Fruit fly (Drosophila melanogaster): Measurements from ENCODE around the gene CG9101.

Gene CG9101

dm6 chrX:15216048-15216447 lies 13.6 kb downstream of the CG9101 start:
- no peak for TF ChIP-seq bab1 (GFP tag; optimal IDR thresholded peaks at IDR 0.05)
- TF ChIP-seq CG11617 (GFP tag; optimal IDR thresholded peaks at IDR 0.05) = no peak
- no peak for TF ChIP-seq tj (GFP tag; optimal IDR thresholded peaks at IDR 0.05)
- no peak for TF ChIP-seq toe (GFP tag; optimal IDR thresholded peaks at IDR 0.05)
- TF ChIP-seq Mnt (GFP tag; optimal IDR thresholded peaks at IDR 0.05) = no peak
- TF ChIP-seq pad (GFP tag; optimal IDR thresholded peaks at IDR 0.05) = no peak
- TF ChIP-seq ovo (GFP tag; optimal IDR thresholded peaks at IDR 0.05) = no peak
- no peak for TF ChIP-seq CG1620 (GFP tag; optimal IDR thresholded peaks at IDR 0.05)
- TF ChIP-seq CG5204 (GFP tag; optimal IDR thresholded peaks at IDR 0.05) = no peak
- no peak for TF ChIP-seq CG12768 (GFP tag; optimal IDR thresholded peaks at IDR 0.05)
- no peak for TF ChIP-seq CG14711 (tag; optimal IDR thresholded peaks at IDR 0.05)
- TF ChIP-seq Crg-1 (GFP tag; optimal IDR thresholded peaks at IDR 0.05) = no peak
- no peak for TF ChIP-seq cnc (optimal IDR thresholded peaks at IDR 0.05)
- no peak for TF ChIP-seq kay (GFP tag; ENCODE audit: borderline replicate concordance)
- no peak for TF ChIP-seq Clk (GFP tag; optimal IDR thresholded peaks at IDR 0.05)

DNA sequence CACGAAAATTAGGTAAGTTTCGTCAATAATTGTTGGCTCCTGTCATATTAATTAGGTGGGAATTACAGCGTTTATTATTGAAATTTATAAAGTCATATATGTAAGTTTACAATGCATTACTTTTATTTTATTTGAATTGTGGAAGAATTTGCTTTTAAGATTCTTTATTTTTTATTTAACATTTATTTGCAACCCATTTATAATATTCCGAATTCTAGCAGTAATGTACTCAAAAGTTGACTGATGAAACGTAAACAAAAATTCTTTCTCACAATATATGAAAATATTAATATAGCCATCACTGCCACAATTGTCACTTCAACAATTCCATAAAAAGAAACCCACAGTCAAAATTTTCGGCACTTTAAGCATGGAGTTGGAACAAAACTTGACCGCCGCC lies 19.6 kb downstream of the CG9101 start, which contains the start of gene CG5662:
TSS of gene CG5662 (plus strand) at position 301 of the 400 bp plus-strand sequence.
- TF ChIP-seq Hr96 (GFP tag; optimal IDR thresholded peaks at IDR 0.05) (no peak), CG7045 (GFP tag; optimal IDR thresholded peaks at IDR 0.05) (no peak), ovo (GFP tag; optimal IDR thresholded peaks at IDR 0.05) (no peak)

DNA sequence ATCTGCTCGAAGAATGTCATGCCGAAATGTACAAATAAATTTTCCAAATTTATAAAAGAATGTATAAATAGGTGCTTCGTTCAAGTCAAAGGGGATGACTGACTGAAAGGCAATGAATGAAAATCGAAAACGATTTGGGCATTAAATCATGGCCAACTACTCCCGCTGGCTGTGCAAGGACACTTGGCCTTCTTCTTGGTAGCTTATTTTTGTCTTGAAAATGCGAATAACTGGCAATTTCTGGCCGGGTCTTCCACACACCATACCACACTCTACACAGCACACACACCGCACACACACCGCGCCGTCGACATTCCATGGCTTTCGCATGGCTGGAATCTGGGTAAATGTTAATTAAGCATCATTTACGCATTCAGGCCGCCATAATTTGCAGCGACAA lies 23.1 kb downstream of the CG9101 start, which contains the start of gene CG32588:
TSS of gene CG32588 (minus strand) at position 101 of the 400 bp plus-strand sequence.
- TF ChIP-seq CG11617 (GFP tag; optimal IDR thresholded peaks at IDR 0.05) = no peak
- TF ChIP-seq CG5204 (GFP tag; optimal IDR thresholded peaks at IDR 0.05) = no peak
- no peak for TF ChIP-seq Crg-1 (GFP tag; optimal IDR thresholded peaks at IDR 0.05)
- TF ChIP-seq tj (GFP tag; optimal IDR thresholded peaks at IDR 0.05) = no peak
- TF ChIP-seq CG7101 (tag; optimal IDR thresholded peaks at IDR 0.05) = no peak
- no peak for TF ChIP-seq Hr96 (GFP tag; optimal IDR thresholded peaks at IDR 0.05)
- no peak for TF ChIP-seq bab1 (GFP tag; optimal IDR thresholded peaks at IDR 0.05)
- TF ChIP-seq CG1620 (GFP tag; optimal IDR thresholded peaks at IDR 0.05) = no peak

- TF ChIP-seq tj (GFP tag; optimal IDR thresholded peaks at IDR 0.05) (no peak), Crg-1 (GFP tag; optimal IDR thresholded peaks at IDR 0.05) (no peak), bab1 (GFP tag; optimal IDR thresholded peaks at IDR 0.05) (no peak), CG7101 (tag; optimal IDR thresholded peaks at IDR 0.05) (no peak), toe (GFP tag; optimal IDR thresholded peaks at IDR 0.05) (no peak), Mnt (GFP tag; optimal IDR thresholded peaks at IDR 0.05) (no peak), CG33017 (tag; optimal IDR thresholded peaks at IDR 0.05) (no peak), CG14711 (tag; optimal IDR thresholded peaks at IDR 0.05) (no peak), CG7045 (GFP tag; optimal IDR thresholded peaks at IDR 0.05) (no peak), kay (GFP tag; ENCODE audit: borderline replicate concordance) (no peak), ovo (GFP tag; optimal IDR thresholded peaks at IDR 0.05) (no peak)
Measured at dm6 chrX:15203634-15204033, 26.0 kb downstream of the CG9101 start.

DNA sequence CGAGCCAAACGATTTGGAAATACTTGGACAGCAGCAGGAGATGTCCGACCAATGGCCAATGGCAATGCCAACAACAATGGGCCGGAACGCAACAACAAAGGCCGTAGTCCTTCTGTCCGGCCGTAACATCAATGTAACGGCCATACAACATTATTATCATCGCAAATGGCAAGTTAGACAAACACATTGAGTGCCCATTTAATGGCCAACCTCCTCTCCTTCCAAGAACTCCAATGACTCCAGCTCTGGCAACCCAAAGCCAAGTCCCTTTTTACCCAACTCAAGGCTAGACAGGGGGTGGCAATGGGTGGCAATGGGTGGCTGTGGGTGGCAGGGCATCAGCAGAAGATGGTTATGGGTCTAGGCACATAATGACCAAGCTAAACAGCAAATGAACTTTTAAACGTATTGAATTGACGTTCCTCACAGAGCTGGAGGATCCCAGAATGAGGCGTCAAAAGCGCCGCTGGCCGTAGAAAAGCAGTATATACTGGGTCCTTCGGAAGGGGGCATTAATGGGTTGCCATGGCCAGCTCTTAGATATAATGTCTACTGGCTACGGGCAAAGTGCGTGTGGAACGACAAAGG lies 29.7 kb downstream of the CG9101 start:
- no peak for TF ChIP-seq CG33017 (tag; optimal IDR thresholded peaks at IDR 0.05)
- no peak for TF ChIP-seq bab1 (GFP tag; optimal IDR thresholded peaks at IDR 0.05)
- no peak for TF ChIP-seq cnc (optimal IDR thresholded peaks at IDR 0.05)
- TF ChIP-seq CG5204 (GFP tag; optimal IDR thresholded peaks at IDR 0.05) = no peak
- TF ChIP-seq Hr96 (GFP tag; optimal IDR thresholded peaks at IDR 0.05) = no peak
- no peak for TF ChIP-seq CG14711 (tag; optimal IDR thresholded peaks at IDR 0.05)
- no peak for TF ChIP-seq Clk (GFP tag; optimal IDR thresholded peaks at IDR 0.05)
- no peak for TF ChIP-seq tj (GFP tag; optimal IDR thresholded peaks at IDR 0.05)
- TF ChIP-seq kay (GFP tag; ENCODE audit: borderline replicate concordance) = no peak

Measured in whole organism, adult.